Fruit fly (Drosophila melanogaster) whole organism, pupa: ENCODE results near the gene Ced-12.

Experiments
- CG14655 ChIP-seq: fragments of 200-800 bp; sonication (Bioruptor generic); optimal IDR thresholded peaks from 3 replicates; lab custom pipeline; 2017; ENCODE audit warnings: mild to moderate bottlenecking, missing biosample characterization, missing genetic modification reagents, missing genetic modification characterization
- CG15710 ChIP-seq: fragments of 200-800 bp; sonication (Bioruptor generic); optimal IDR thresholded peaks from 2 replicates; lab custom pipeline; 2018; ENCODE audit warnings: missing biosample characterization, mild to moderate bottlenecking, missing genetic modification characterization, moderate library complexity
- CG9948 ChIP-seq: fragments of 200-800 bp; sonication (Bioruptor generic); optimal IDR thresholded peaks from 2 replicates; lab custom pipeline; 2018; ENCODE audit warnings: missing biosample characterization, mild to moderate bottlenecking, missing genetic modification characterization, moderate library complexity
- D1 ChIP-seq: fragments of 200-800 bp; sonication (Bioruptor generic); optimal IDR thresholded peaks from 2 replicates; lab custom pipeline; 2018; ENCODE audit warnings: missing biosample characterization, mild to moderate bottlenecking, missing genetic modification characterization, moderate library complexity
- EcR ChIP-seq: fragments of 200-800 bp; sonication (Bioruptor generic); optimal IDR thresholded peaks from 3 replicates; lab custom pipeline; 2019; ENCODE audit warnings: missing biosample characterization, missing genetic modification characterization, mild to moderate bottlenecking, moderate library complexity, missing genetic modification reagents
- fd96Ca ChIP-seq: fragments of 200-800 bp; sonication (Bioruptor generic); IDR thresholded peaks from 3 replicates; pipeline ENCODE4 v1.3.6; 2022; ENCODE audit warnings: missing biosample characterization, missing genetic modification characterization

- TF ChIP-seq fd96Ca (GFP tag; lab: Robert Waterston, UW), result no peak
- TF ChIP-seq CG9948, result no peak
- TF ChIP-seq D1, result no peak
- no peak for TF ChIP-seq CG15710 (tag; lab: Kevin White, UChicago)
- no peak for TF ChIP-seq EcR (GFP tag; lab: Kevin White, UChicago)
- TF ChIP-seq CG14655 (GFP tag; lab: Kevin White, UChicago), result no peak
Observed at dm6 chr2L:12079827-12080381, 17.7 kb upstream of the Ced-12 start.
